Fruit fly (Drosophila melanogaster) whole organism, embryonic: ENCODE data around the gene UQCR-6.4L.

Source experiments
- Ada2b ChIP-seq: fragments of 200-800 bp; sonication (Bioruptor generic); IDR thresholded peaks from 2 replicates; pipeline ENCODE4 v1.3.6; 2022; ENCODE audit warnings: missing biosample characterization, missing genetic modification characterization
- Asciz ChIP-seq: fragments of 200-800 bp; sonication (Bioruptor generic); optimal IDR thresholded peaks from 2 replicates; lab custom pipeline; 2017; ENCODE audit warnings: missing biosample characterization, mild to moderate bottlenecking, missing genetic modification characterization, missing genetic modification reagents
- Atf-2 ChIP-seq: fragments of 200-800 bp; sonication (Bioruptor generic); optimal IDR thresholded peaks from 2 replicates; lab custom pipeline; 2016; ENCODE audit warnings: missing biosample characterization, missing genetic modification characterization
- B-H2 ChIP-seq: fragments of 200-800 bp; sonication (Bioruptor generic); optimal IDR thresholded peaks from 2 replicates; lab custom pipeline; 2018; ENCODE audit warnings: missing biosample characterization, mild to moderate bottlenecking, missing genetic modification characterization
- Blimp-1 ChIP-seq: fragments of 200-800 bp; sonication (Bioruptor generic); optimal IDR thresholded peaks from 3 replicates; lab custom pipeline; 2018; ENCODE audit warnings: missing biosample characterization, missing genetic modification characterization, mild to moderate bottlenecking, moderate library complexity, missing genetic modification reagents
- CG12236 ChIP-seq: fragments of 200-800 bp; sonication (Bioruptor generic); optimal IDR thresholded peaks from 2 replicates; lab custom pipeline; 2016; ENCODE audit warnings: missing biosample characterization, missing genetic modification characterization
- CG12659 ChIP-seq: fragments of 200-800 bp; sonication (Bioruptor generic); optimal IDR thresholded peaks from 3 replicates; lab custom pipeline; 2017; ENCODE audit warnings: mild to moderate bottlenecking, missing biosample characterization, missing genetic modification reagents, missing genetic modification characterization
- CG15269 ChIP-seq: fragments of 200-800 bp; sonication (Bioruptor generic); optimal IDR thresholded peaks from 2 replicates; lab custom pipeline; 2018; ENCODE audit warnings: missing biosample characterization, mild to moderate bottlenecking, missing genetic modification characterization, moderate library complexity
- CG1792 ChIP-seq: fragments of 200-800 bp; sonication (Bioruptor generic); optimal IDR thresholded peaks from 2 replicates; lab custom pipeline; 2016; ENCODE audit warnings: missing biosample characterization, missing genetic modification characterization
- CG18262 ChIP-seq: fragments of 200-800 bp; optimal IDR thresholded peaks from 3 replicates; lab custom pipeline; 2019; ENCODE audit warnings: missing biosample characterization, mild to moderate bottlenecking, missing genetic modification characterization, moderate library complexity
- CG1832 ChIP-seq: fragments of 200-800 bp; sonication (Bioruptor generic); optimal IDR thresholded peaks from 2 replicates; lab custom pipeline; 2017; ENCODE audit warnings: missing biosample characterization, mild to moderate bottlenecking, missing genetic modification characterization, inconsistent platforms
- CG31365 ChIP-seq: fragments of 200-800 bp; sonication (Bioruptor generic); optimal IDR thresholded peaks from 2 replicates; lab custom pipeline; 2018; ENCODE audit warnings: missing biosample characterization, mild to moderate bottlenecking, missing genetic modification characterization
- CG4282 ChIP-seq: fragments of 200-800 bp; sonication (Bioruptor generic); optimal IDR thresholded peaks from 2 replicates; lab custom pipeline; 2016; ENCODE audit warnings: missing biosample characterization, missing genetic modification characterization
- CG4854 ChIP-seq: fragments of 200-800 bp; sonication (Bioruptor generic); optimal IDR thresholded peaks from 2 replicates; lab custom pipeline; 2016; ENCODE audit warnings: missing biosample characterization, missing genetic modification characterization, inconsistent platforms
- CG6791 ChIP-seq: fragments of 200-800 bp; sonication (Bioruptor generic); IDR thresholded peaks from 3 replicates; pipeline ENCODE4 v1.3.6; 2022; ENCODE audit warnings: missing biosample characterization, missing genetic modification characterization; ENCODE audit not compliant: partially characterized antibody
- CG8388 ChIP-seq: fragments of 200-800 bp; sonication (Bioruptor generic); optimal IDR thresholded peaks from 2 replicates; lab custom pipeline; 2019; ENCODE audit warnings: missing biosample characterization, mild to moderate bottlenecking, missing genetic modification characterization, moderate library complexity
- CG9932 ChIP-seq: fragments of 200-800 bp; sonication (Bioruptor generic); IDR thresholded peaks from 2 replicates; pipeline ENCODE4 v1.3.6; 2022; ENCODE audit warnings: missing biosample characterization, missing genetic modification characterization
- CoRest ChIP-seq: fragments of 200-800 bp; sonication (Bioruptor generic); optimal IDR thresholded peaks from 3 replicates; lab custom pipeline; 2018; ENCODE audit warnings: missing biosample characterization, mild to moderate bottlenecking, missing genetic modification characterization, moderate library complexity
- D ChIP-seq, 2 experiments: fragments of 200-800 bp in 1 of 2; fragments of >200 bp in 1 of 2; sonication (Bioruptor generic) in 1 of 2; optimal IDR thresholded peaks; 2 replicates in 1 of 2; 3 replicates in 1 of 2; lab custom pipeline; 2017; ENCODE audit warnings: mild to moderate bottlenecking in 1 of 2, missing biosample characterization in 1 of 2, missing genetic modification characterization in 1 of 2, missing genetic modification reagents in 1 of 2
- Doc2 ChIP-seq: fragments of 200-800 bp; sonication (Bioruptor generic); IDR thresholded peaks from 2 replicates; pipeline ENCODE4 v1.3.6; 2022; ENCODE audit warnings: missing biosample characterization, missing genetic modification characterization
- Fer2 ChIP-seq: fragments of 200-800 bp; sonication (Bioruptor generic); optimal IDR thresholded peaks from 2 replicates; lab custom pipeline; 2018; ENCODE audit warnings: missing biosample characterization, mild to moderate bottlenecking, missing genetic modification characterization, moderate library complexity
- Jarid2 ChIP-seq: fragments of 200-800 bp; sonication (Bioruptor generic); optimal IDR thresholded peaks from 3 replicates; lab custom pipeline; 2017; ENCODE audit warnings: mild to moderate bottlenecking, missing biosample characterization, missing genetic modification reagents, missing genetic modification characterization
- Mes4 ChIP-seq: fragments of 200-800 bp; sonication (Bioruptor generic); optimal IDR thresholded peaks from 2 replicates; lab custom pipeline; 2016; ENCODE audit warnings: missing biosample characterization, missing genetic modification characterization
- NK7.1 ChIP-seq: fragments of 200-800 bp; sonication (Bioruptor generic); optimal IDR thresholded peaks from 3 replicates; lab custom pipeline; 2016; ENCODE audit warnings: missing biosample characterization, missing genetic modification characterization
- Stat92E ChIP-seq, 3 experiments: fragments of >200 bp in 2 of 3; fragments of 200-800 bp in 1 of 3; sonication (Bioruptor generic) in 1 of 3; optimal IDR thresholded peaks; 2 replicates each; lab custom pipeline; 2017 to 2019; ENCODE audit warnings: missing biosample characterization in 3 of 3, missing genetic modification characterization in 3 of 3, mild to moderate bottlenecking in 1 of 3, moderate library complexity in 1 of 3
- Trl ChIP-seq, 3 experiments: fragments of >200 bp in 2 of 3; fragments of 200-800 bp in 1 of 3; sonication (Bioruptor generic) in 1 of 3; optimal IDR thresholded peaks; 2 replicates in 1 of 3; 3 replicates in 2 of 3; lab custom pipeline; 2016 to 2017; ENCODE audit warnings: missing biosample characterization in 1 of 3, missing genetic modification characterization in 1 of 3
- Usf ChIP-seq: fragments of 200-800 bp; sonication (Bioruptor generic); optimal IDR thresholded peaks from 2 replicates; lab custom pipeline; 2017; ENCODE audit warnings: missing genotype, missing biosample characterization, missing genetic modification characterization
- Vsx1 ChIP-seq: fragments of 200-800 bp; sonication (Bioruptor generic); optimal IDR thresholded peaks from 2 replicates; lab custom pipeline; 2017; ENCODE audit warnings: missing biosample characterization, mild to moderate bottlenecking, missing genetic modification characterization, missing genetic modification reagents
- chinmo ChIP-seq: fragments of 200-800 bp; sonication (Bioruptor generic); IDR thresholded peaks from 4 replicates; pipeline ENCODE4 v1.3.6; 2022; ENCODE audit warnings: missing biosample characterization, missing genetic modification characterization; ENCODE audit not compliant: partially characterized antibody
- esg ChIP-seq: fragments of 200-800 bp; sonication (Bioruptor generic); conservative IDR thresholded peaks from 2 replicates; pipeline ENCODE4 v1.3.6; 2022; ENCODE audit warnings: missing biosample characterization, missing genetic modification characterization
- ftz-f1 ChIP-seq: fragments of 200-800 bp; sonication (Bioruptor generic); optimal IDR thresholded peaks from 2 replicates; lab custom pipeline; 2016; ENCODE audit warnings: missing biosample characterization, missing genetic modification characterization
- fu2 ChIP-seq: fragments of 200-800 bp; sonication (Bioruptor generic); optimal IDR thresholded peaks from 2 replicates; lab custom pipeline; 2016; ENCODE audit warnings: missing biosample characterization, missing genetic modification characterization
- grau ChIP-seq: fragments of 200-800 bp; optimal IDR thresholded peaks from 3 replicates; lab custom pipeline; 2019; ENCODE audit warnings: missing biosample characterization, mild to moderate bottlenecking, missing genetic modification characterization, moderate library complexity
- hb ChIP-seq: fragments of 200-800 bp; sonication (Bioruptor generic); IDR thresholded peaks from 3 replicates; pipeline ENCODE4 v1.3.6; 2022; ENCODE audit warnings: missing biosample characterization, missing genetic modification characterization; ENCODE audit not compliant: partially characterized antibody
- hth ChIP-seq: fragments of >200 bp; optimal IDR thresholded peaks from 2 replicates; lab custom pipeline; 2017; ENCODE audit warnings: inconsistent platforms
- knrl ChIP-seq: fragments of 200-800 bp; sonication (Bioruptor generic); IDR thresholded peaks from 3 replicates; pipeline ENCODE4 v1.3.6; 2022; ENCODE audit warnings: missing biosample characterization, missing genetic modification characterization; ENCODE audit not compliant: partially characterized antibody
- lola ChIP-seq, 3 experiments: fragments of >200 bp in 2 of 3; fragments of 200-800 bp in 1 of 3; sonication (Bioruptor generic) in 1 of 3; optimal IDR thresholded peaks; 2 replicates each; lab custom pipeline; 2017 to 2019; ENCODE audit warnings: missing biosample characterization in 3 of 3, missing genetic modification characterization in 3 of 3, mild to moderate bottlenecking in 1 of 3, moderate library complexity in 1 of 3
- nerfin-1 ChIP-seq: fragments of 200-800 bp; sonication (Bioruptor generic); optimal IDR thresholded peaks from 3 replicates; lab custom pipeline; 2019; ENCODE audit warnings: missing biosample characterization, mild to moderate bottlenecking, missing genetic modification characterization, moderate library complexity
- oc ChIP-seq: fragments of 200-800 bp; sonication (Bioruptor generic); optimal IDR thresholded peaks from 2 replicates; lab custom pipeline; 2018; ENCODE audit warnings: missing biosample characterization, mild to moderate bottlenecking, missing genetic modification characterization, moderate library complexity
- p53 ChIP-seq: fragments of 200-800 bp; sonication (Bioruptor generic); optimal IDR thresholded peaks from 2 replicates; lab custom pipeline; 2016; ENCODE audit warnings: missing biosample characterization, missing genetic modification characterization
- pros ChIP-seq: fragments of 200-800 bp; sonication (Bioruptor generic); optimal IDR thresholded peaks from 3 replicates; lab custom pipeline; 2019; ENCODE audit warnings: missing biosample characterization, mild to moderate bottlenecking, missing genetic modification characterization, moderate library complexity
- repo ChIP-seq: fragments of 200-800 bp; sonication (Bioruptor generic); optimal IDR thresholded peaks from 2 replicates; lab custom pipeline; 2016; ENCODE audit warnings: missing biosample characterization, missing genetic modification characterization
- ro ChIP-seq: fragments of 200-800 bp; sonication (Bioruptor generic); IDR thresholded peaks from 2 replicates; pipeline ENCODE4 v1.3.6; 2022; ENCODE audit warnings: missing biosample characterization, missing genetic modification characterization
- sima ChIP-seq: fragments of 200-800 bp; sonication (Bioruptor generic); optimal IDR thresholded peaks from 2 replicates; lab custom pipeline; 2016; ENCODE audit warnings: missing biosample characterization, missing genetic modification characterization
- sob ChIP-seq: fragments of 200-800 bp; sonication (Bioruptor generic); IDR thresholded peaks from 2 replicates; pipeline ENCODE4 v1.3.6; 2022; ENCODE audit warnings: missing biosample characterization, missing genetic modification characterization
- sug ChIP-seq: fragments of 200-800 bp; optimal IDR thresholded peaks from 2 replicates; lab custom pipeline; 2019; ENCODE audit warnings: missing biosample characterization, mild to moderate bottlenecking, missing genetic modification characterization, moderate library complexity
- tll ChIP-seq, 2 experiments: fragments of 200-800 bp in 1 of 2; fragments of >200 bp in 1 of 2; sonication (Bioruptor generic) in 1 of 2; optimal IDR thresholded peaks; 2 replicates each; lab custom pipeline; 2017 to 2019; ENCODE audit warnings: missing biosample characterization in 2 of 2, missing genetic modification characterization in 2 of 2, mild to moderate bottlenecking in 1 of 2, moderate library complexity in 1 of 2
- toy ChIP-seq: fragments of 200-800 bp; sonication (Bioruptor generic); IDR thresholded peaks from 2 replicates; pipeline ENCODE4 v1.3.6; 2022; ENCODE audit warnings: missing biosample characterization, missing genetic modification characterization

Gene UQCR-6.4L

DNA sequence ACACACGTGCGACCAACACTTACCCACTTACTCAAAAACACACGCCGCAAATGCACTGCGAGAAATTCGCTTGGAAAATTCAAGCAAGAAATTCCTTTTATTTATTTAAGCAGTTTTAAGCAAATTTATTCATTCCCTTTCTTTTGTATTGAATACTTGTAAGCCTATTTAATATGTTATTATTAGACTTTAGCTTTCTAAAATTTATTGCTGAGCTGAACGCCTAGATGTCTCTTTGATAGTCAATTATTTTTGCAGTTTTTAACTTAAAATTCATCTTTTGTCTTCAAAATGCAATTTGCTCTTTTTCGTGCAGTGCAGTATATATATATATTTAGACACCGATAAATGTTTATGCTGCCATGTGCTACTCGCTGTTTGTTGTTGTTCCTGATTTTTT, 32.6 kb upstream of the UQCR-6.4L start (continued):
- TF ChIP-seq Fer2 (tag; lab: Kevin White, UChicago) (peak; percentile 49), CG4854 (peak; percentile 58), CG12659 (peak; percentile 85), D (optimal IDR thresholded peaks at IDR 0.05; lab: Kevin White, UChicago) (no peak), D (GFP tag; optimal IDR thresholded peaks at IDR 0.05; lab: Kevin White, UChicago) (peak; percentile 82), hth (lab: Kevin White, UChicago) (no peak), CG18262 (peak; percentile 87), sug (tag; lab: Kevin White, UChicago) (peak; percentile 80), CG15269 (tag; lab: Kevin White, UChicago) (peak; percentile 85), oc (tag; lab: Kevin White, UChicago) (peak; percentile 58), CG12236 (GFP tag; lab: Kevin White, UChicago) (peak; percentile 30), p53 (GFP tag; lab: Kevin White, UChicago) (no peak), repo (GFP tag; lab: Kevin White, UChicago) (peak; percentile 11), pros (GFP tag; lab: Kevin White, UChicago) (no peak), CG1832 (no peak), Vsx1 (peak; percentile 47), Mes4 (GFP tag; lab: Kevin White, UChicago) (peak; percentile 57), grau (tag; lab: Kevin White, UChicago) (peak; percentile 89), toy (GFP tag; lab: Robert Waterston, UW) (no peak), Atf-2 (peak; percentile 64), ftz-f1 (GFP tag; lab: Kevin White, UChicago) (no peak), fu2 (GFP tag; lab: Kevin White, UChicago) (peak; percentile 56), chinmo (GFP tag; lab: Robert Waterston, UW) (no peak), CG8388 (peak; percentile 80), NK7.1 (GFP tag; lab: Kevin White, UChicago) (peak; percentile 48), Trl (optimal IDR thresholded peaks at IDR 0.05; lab: Kevin White, UChicago) (no peak), Trl (GFP tag; optimal IDR thresholded peaks at IDR 0.05; lab: Kevin White, UChicago) (peak; percentile 53), esg (GFP tag; lab: Robert Waterston, UW) (peak; percentile 76), CoRest (peak; percentile 92), knrl (GFP tag; lab: Robert Waterston, UW) (no peak), CG4282 (no peak), CG9932 (GFP tag; lab: Robert Waterston, UW) (peak; percentile 52), Ada2b (GFP tag; lab: Robert Waterston, UW) (peak; percentile 69), CG1792 (peak; percentile 12), tll (GFP tag; optimal IDR thresholded peaks at IDR 0.05; lab: Kevin White, UChicago) (no peak), ro (0 out of 2 replicates have a peak, but pooled peaks have one; percentile 12), B-H2 (GFP tag; lab: Kevin White, UChicago) (peak; percentile 42), nerfin-1 (peak; percentile 76), Jarid2 (peak; percentile 27), Usf (GFP tag; lab: Kevin White, UChicago) (peak; percentile 52), sima (GFP tag; lab: Kevin White, UChicago) (no peak), CG6791 (no peak), Stat92E (GFP tag; optimal IDR thresholded peaks at IDR 0.05; lab: Kevin White, UChicago) (no peak), sob (GFP tag; lab: Robert Waterston, UW) (0 out of 2 replicates have a peak, but pooled peaks have one; percentile 16), Doc2 (GFP tag; lab: Robert Waterston, UW) (0 out of 2 replicates have a peak, but pooled peaks have one; percentile 28), Asciz (peak; percentile 78), CG31365 (tag; lab: Kevin White, UChicago) (peak; percentile 6), Blimp-1 (GFP tag; lab: Kevin White, UChicago) (peak; percentile 86), hb (GFP tag; lab: Robert Waterston, UW) (no peak), lola (GFP tag; optimal IDR thresholded peaks at IDR 0.05; lab: Kevin White, UChicago) (peak in 1 of 3 experiments; percentile 83)
